Worm (Caenorhabditis elegans): ENCODE data around the gene Y53F4B.24.
A peak's percentile ranks its signal among the peaks of the same experiment; 100 is the strongest.

Gene Y53F4B.24

DNA sequence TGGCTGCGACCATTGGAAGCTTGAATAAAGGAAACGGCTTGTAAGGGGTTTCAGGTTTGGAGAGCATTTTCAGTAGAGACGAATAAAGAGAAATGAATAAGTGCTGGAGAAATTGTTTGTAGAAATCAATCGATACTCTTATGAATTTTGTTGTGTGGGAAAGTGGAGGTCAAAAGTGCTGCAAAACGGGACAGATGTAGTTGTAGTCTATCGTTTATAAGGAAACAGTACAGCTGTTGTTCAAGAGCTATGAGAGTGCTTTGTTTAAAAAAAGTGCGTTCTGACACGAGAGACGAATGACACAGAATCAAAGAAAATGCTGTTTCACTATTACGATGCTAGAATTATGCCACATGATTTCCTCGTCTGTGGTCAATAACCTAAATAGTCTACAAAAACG is 3.7 kb downstream of the Y53F4B.24 start, which contains the start of gene Y53F4B.62:
Y53F4B.62 (minus strand) TSS at position 101 of the 400 bp plus-strand sequence.
- TF ChIP-seq Y53G8AR.9 (GFP tag; conservative IDR thresholded peaks at IDR 0.05) (no peak), rcor-1 (GFP tag; IDR thresholded peaks at IDR 0.05) (no peak), B0336.3 (GFP tag; IDR thresholded peaks at IDR 0.05) (no peak), let-526 (GFP tag; IDR thresholded peaks at IDR 0.05) (no peak), K11D2.4 (GFP tag; IDR thresholded peaks at IDR 0.05) (no peak), ama-1 (optimal IDR thresholded peaks at IDR 0.05) (no peak), ama-1 (GFP tag; optimal IDR thresholded peaks at IDR 0.05) (no peak), ceh-58 (GFP tag; IDR thresholded peaks at IDR 0.05) (no peak), egl-18 (GFP tag; IDR thresholded peaks at IDR 0.05) (no peak), F37B4.10 (GFP tag; IDR thresholded peaks at IDR 0.05) (no peak), Y79H2A.3 (GFP tag; conservative IDR thresholded peaks at IDR 0.05) (no peak), cebp-1 (GFP tag; IDR thresholded peaks at IDR 0.05) (no peak), cebp-1 (tag; optimal IDR thresholded peaks at IDR 0.05) (no peak), F52B5.7 (tag; optimal IDR thresholded peaks at IDR 0.05) (no peak)

DNA sequence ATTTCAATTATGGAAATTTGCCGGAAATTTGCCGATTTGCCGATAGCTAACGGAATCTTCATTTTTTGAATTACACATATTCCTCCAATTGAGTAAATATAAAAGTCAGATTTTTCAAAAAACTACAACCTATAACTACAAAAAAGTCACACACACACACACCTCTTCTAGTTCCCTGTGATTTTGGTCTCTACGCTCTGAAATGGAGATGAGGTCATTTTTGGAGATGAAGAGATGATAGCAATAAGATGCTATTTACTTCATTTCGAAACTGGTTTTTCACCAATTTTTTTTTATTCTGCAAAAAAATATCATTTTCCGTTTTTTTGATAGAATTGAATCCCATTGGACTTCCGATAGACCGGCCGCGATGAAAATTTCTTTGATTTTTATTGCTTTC is 10.0 kb downstream of the Y53F4B.24 start, which contains the start of gene Y53F4B.23:
Y53F4B.23 (plus strand) TSS at position 312 of the 400 bp plus-strand sequence.
- no peak for TF ChIP-seq B0336.3 (GFP tag; IDR thresholded peaks at IDR 0.05)
- no peak for TF ChIP-seq attf-6 (GFP tag; IDR thresholded peaks at IDR 0.05)
- TF ChIP-seq ztf-25 (GFP tag; IDR thresholded peaks at IDR 0.05), result no peak
- TF ChIP-seq ekl-4 (GFP tag; IDR thresholded peaks at IDR 0.05), result no peak
- TF ChIP-seq ceh-58 (GFP tag; IDR thresholded peaks at IDR 0.05), result no peak
- TF ChIP-seq madf-8 (GFP tag; conservative IDR thresholded peaks at IDR 0.05), result no peak
- TF ChIP-seq snpc-1.3 (tag; optimal IDR thresholded peaks at IDR 0.05; ENCODE audit: insufficient read depth), result no peak
- TF ChIP-seq F37B4.10 (GFP tag; IDR thresholded peaks at IDR 0.05), result no peak
- no peak for TF ChIP-seq K12H6.12 (tag; optimal IDR thresholded peaks at IDR 0.05)
- no peak for TF ChIP-seq B0035.1 (tag; optimal IDR thresholded peaks at IDR 0.05)

DNA sequence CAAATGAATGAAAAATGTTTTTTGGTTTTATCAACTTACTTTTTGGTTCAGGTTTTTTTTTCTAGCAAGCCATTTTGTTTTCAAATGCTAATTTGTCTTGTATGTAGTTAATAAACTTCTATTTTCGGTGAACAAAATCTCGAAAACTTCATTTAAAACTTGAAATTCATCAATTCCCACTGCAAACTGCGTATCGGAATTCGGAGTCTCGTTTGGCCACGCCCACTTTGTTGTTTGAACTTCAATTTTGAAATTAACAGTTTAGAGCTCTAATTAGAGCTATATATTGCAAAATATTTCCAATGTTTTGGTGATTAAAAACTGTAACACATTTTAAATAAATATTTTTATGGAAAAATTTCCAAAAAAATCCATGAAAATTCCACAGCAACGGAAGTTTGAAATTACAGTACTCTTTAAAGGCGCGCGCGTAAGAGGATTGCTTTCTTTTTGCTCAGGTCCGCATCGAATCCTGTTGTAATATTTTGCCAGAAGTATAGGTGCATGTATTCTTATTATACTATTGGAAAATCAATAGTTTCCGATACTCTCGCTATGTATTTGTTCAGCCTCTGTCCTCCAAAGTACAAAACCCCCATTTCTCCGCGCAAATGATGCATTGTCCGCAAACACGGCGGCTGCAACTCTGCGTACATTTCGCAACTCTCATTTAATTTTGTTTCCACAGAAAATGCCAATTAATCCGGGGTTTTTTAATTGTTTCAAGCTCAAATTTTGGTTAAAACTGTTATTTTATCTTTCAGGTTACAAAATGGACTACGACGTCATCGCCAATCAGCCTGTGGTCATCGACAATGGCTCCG is 14.5 kb downstream of the Y53F4B.24 start, which contains the start of gene arp-1:
arp-1 (plus strand) TSS at position 765 of the 824 bp plus-strand sequence.
- TF ChIP-seq B0019.2 (GFP tag; conservative IDR thresholded peaks at IDR 0.05) (no peak), ceh-100 (GFP tag; IDR thresholded peaks at IDR 0.05) (no peak), akir-1 (GFP tag; optimal IDR thresholded peaks at IDR 0.05) (no peak), F33H1.4 (GFP tag; IDR thresholded peaks at IDR 0.05) (no peak), F23B12.7 (tag; optimal IDR thresholded peaks at IDR 0.05; ENCODE audit: insufficient read depth) (peak; percentile 22), nhr-80 (tag; optimal IDR thresholded peaks at IDR 0.05) (no peak), madf-10 (tag; optimal IDR thresholded peaks at IDR 0.05) (no peak), F49E8.2 (tag; optimal IDR thresholded peaks at IDR 0.05; ENCODE audit: insufficient read depth) (no peak), lin-35 (GFP tag; optimal IDR thresholded peaks at IDR 0.05) (peak in 1 of 3 experiments; percentile 35), lir-1 (GFP tag; conservative IDR thresholded peaks at IDR 0.05) (no peak), F57A8.1 (GFP tag; optimal IDR thresholded peaks at IDR 0.05) (no peak), hlh-12 (tag; optimal IDR thresholded peaks at IDR 0.05) (no peak), attf-3 (GFP tag; conservative IDR thresholded peaks at IDR 0.05) (peak; percentile 84), nfyb-1 (GFP tag; IDR thresholded peaks at IDR 0.05) (no peak), mcd-1 (GFP tag; IDR thresholded peaks at IDR 0.05) (no peak; the same call in 1 of the 2 replicates), Y53F4B.3 (GFP tag; IDR thresholded peaks at IDR 0.05) (no peak), mes-4 (tag; optimal IDR thresholded peaks at IDR 0.05) (no peak), lin-40 (tag; optimal IDR thresholded peaks at IDR 0.05) (peak; percentile 19), sdz-38 (tag; optimal IDR thresholded peaks at IDR 0.05) (no peak), snpc-1.3 (tag; optimal IDR thresholded peaks at IDR 0.05; ENCODE audit: insufficient read depth) (no peak), D2030.7 (GFP tag; IDR thresholded peaks at IDR 0.05) (no peak), Y56A3A.18 (GFP tag; IDR thresholded peaks at IDR 0.05) (no peak), B0035.1 (tag; optimal IDR thresholded peaks at IDR 0.05) (no peak), mxl-1 (tag; optimal IDR thresholded peaks at IDR 0.05) (no peak), efl-1 (GFP tag; optimal IDR thresholded peaks at IDR 0.05) (no peak), ceh-40 (GFP tag; IDR thresholded peaks at IDR 0.05) (no peak)

Data from whole organism, young adult.